Worm (Caenorhabditis elegans) whole organism, L4 larva: Measurements from ENCODE around the gene B0250.7.
"Not testable (repeated sequence)": the region's sequence is repeated elsewhere in the genome, so short reads cannot be mapped to it uniquely, and the experiment has no call there.

Experiments used
- F10B5.3 ChIP-seq: sonication (generic microtip); optimal IDR thresholded peaks from 2 replicates; lab custom pipeline; 2016; ENCODE audit warnings: mild to moderate bottlenecking, missing genetic modification characterization, missing compliant biosample characterization
- R02D3.7 ChIP-seq: fragments of 150-350 bp; sonication (generic microtip); optimal IDR thresholded peaks from 3 replicates; lab custom pipeline; 2014; ENCODE audit warnings: missing biosample characterization, missing genetic modification characterization
- T26A8.4 ChIP-seq: fragments of 200-800 bp; sonication (Bioruptor generic); IDR thresholded peaks from 2 replicates; pipeline ENCODE4 v1.3.6; 2022; ENCODE audit warnings: missing genetic modification characterization, missing compliant biosample characterization
- Y105C5A.15 ChIP-seq: fragments of 200-800 bp; sonication (Bioruptor generic); IDR thresholded peaks from 2 replicates; pipeline ENCODE4 v1.3.6; 2022; ENCODE audit warnings: missing genetic modification characterization, missing compliant biosample characterization
- aly-2 ChIP-seq: sonication (generic microtip); optimal IDR thresholded peaks from 2 replicates; lab custom pipeline; 2018; ENCODE audit warnings: missing biosample characterization, missing genetic modification characterization
- arid-1 ChIP-seq: fragments of 200-800 bp; sonication (Bioruptor generic); conservative IDR thresholded peaks from 2 replicates; pipeline ENCODE4 v1.3.6; 2022; ENCODE audit warnings: missing genetic modification reagents, missing genetic modification characterization, missing compliant biosample characterization
- attf-4 ChIP-seq: sonication (generic microtip); optimal IDR thresholded peaks from 3 replicates; lab custom pipeline; 2017; ENCODE audit warnings: missing biosample characterization, missing genetic modification characterization
- ceh-20 ChIP-seq: fragments of 200-800 bp; sonication (Bioruptor generic); IDR thresholded peaks from 2 replicates; pipeline ENCODE4 v1.3.6; 2022; ENCODE audit warnings: missing genetic modification reagents, missing genetic modification characterization, missing compliant biosample characterization
- daf-12 ChIP-seq: fragments of 150-350 bp; optimal IDR thresholded peaks from 2 replicates; lab custom pipeline; 2014; ENCODE audit warnings: missing biosample characterization, missing genetic modification reagents, missing genetic modification characterization
- daf-16 ChIP-seq, 3 experiments: sonication (generic microtip); optimal IDR thresholded peaks; 2 replicates each; lab custom pipeline; 2016 to 2017; ENCODE audit warnings: missing genetic modification characterization in 3 of 3, missing genetic modification reagents in 3 of 3, mild to moderate bottlenecking in 2 of 3, missing compliant biosample characterization in 2 of 3, missing biosample characterization in 1 of 3, moderate library complexity in 1 of 3
- daf-19 ChIP-seq: fragments of 200-800 bp; sonication (Bioruptor generic); conservative IDR thresholded peaks from 2 replicates; pipeline ENCODE4 v1.3.6; 2022; ENCODE audit warnings: missing genetic modification characterization, missing compliant biosample characterization
- daf-8 ChIP-seq: fragments of 200-800 bp; sonication (Bioruptor generic); IDR thresholded peaks from 2 replicates; pipeline ENCODE4 v1.3.6; 2022; ENCODE audit warnings: missing genetic modification characterization, missing compliant biosample characterization
- dmd-6 ChIP-seq: fragments of 200-800 bp; sonication (Bioruptor generic); IDR thresholded peaks from 2 replicates; pipeline ENCODE4 v1.3.6; 2022; ENCODE audit warnings: missing genetic modification reagents, missing genetic modification characterization, missing compliant biosample characterization
- dmd-9 ChIP-seq: fragments of 200-800 bp; sonication (Bioruptor generic); IDR thresholded peaks from 2 replicates; pipeline ENCODE4 v1.3.6; 2022; ENCODE audit warnings: missing genetic modification reagents, missing genetic modification characterization, missing compliant biosample characterization
- dpl-1 ChIP-seq: fragments of 150-350 bp; optimal IDR thresholded peaks from 2 replicates; lab custom pipeline; 2014; ENCODE audit warnings: missing biosample characterization, missing genetic modification reagents, missing genetic modification characterization
- duxl-1 ChIP-seq: sonication (generic microtip); optimal IDR thresholded peaks from 2 replicates; lab custom pipeline; 2016; ENCODE audit warnings: mild to moderate bottlenecking, missing genetic modification characterization, moderate library complexity, missing compliant biosample characterization; ENCODE audit not compliant: poor library complexity
- fkh-10 ChIP-seq: fragments of 150-350 bp; optimal IDR thresholded peaks from 2 replicates; lab custom pipeline; 2014; ENCODE audit warnings: missing biosample characterization, missing genetic modification reagents, missing genetic modification characterization
- hif-1 ChIP-seq, 2 experiments: sonication (generic microtip); optimal IDR thresholded peaks; 2 replicates each; lab custom pipeline; 2016 to 2017; ENCODE audit warnings: missing compliant biosample characterization in 2 of 2, missing genetic modification characterization in 2 of 2, missing genetic modification reagents in 2 of 2, missing genotype in 2 of 2, mild to moderate bottlenecking in 1 of 2
- hlh-11 ChIP-seq: fragments of 200-800 bp; sonication (Bioruptor generic); optimal IDR thresholded peaks from 2 replicates; lab custom pipeline; 2018; ENCODE audit warnings: mild to moderate bottlenecking, missing genetic modification characterization, missing compliant biosample characterization
- hlh-30 ChIP-seq: sonication (generic microtip); optimal IDR thresholded peaks from 2 replicates; lab custom pipeline; 2017; ENCODE audit warnings: antibody characterized with exemption, mild to moderate bottlenecking, missing genetic modification characterization, missing compliant biosample characterization; ENCODE audit not compliant: insufficient read depth
- lin-1 ChIP-seq: fragments of 200-800 bp; sonication (Bioruptor generic); IDR thresholded peaks from 2 replicates; pipeline ENCODE4 v1.3.6; 2022; ENCODE audit warnings: missing genetic modification reagents, missing genetic modification characterization, missing compliant biosample characterization
- lin-13 ChIP-seq: fragments of 150-350 bp; optimal IDR thresholded peaks from 2 replicates; lab custom pipeline; 2014; ENCODE audit warnings: missing biosample characterization, missing genetic modification reagents, missing genetic modification characterization
- lin-38 ChIP-seq: fragments of 200-800 bp; sonication (Bioruptor generic); IDR thresholded peaks from 2 replicates; pipeline ENCODE4 v1.3.6; 2022; ENCODE audit warnings: missing genetic modification reagents, missing genetic modification characterization, missing compliant biosample characterization
- lin-39 ChIP-seq: fragments of 150-350 bp; optimal IDR thresholded peaks from 2 replicates; lab custom pipeline; 2014; ENCODE audit warnings: missing biosample characterization, missing genetic modification reagents, missing genetic modification characterization
- lir-3 ChIP-seq: sonication (generic microtip); optimal IDR thresholded peaks from 2 replicates; lab custom pipeline; 2016; ENCODE audit warnings: mild to moderate bottlenecking, missing genetic modification characterization, missing compliant biosample characterization
- nhr-25 ChIP-seq: sonication (generic microtip); optimal IDR thresholded peaks from 2 replicates; lab custom pipeline; 2017; ENCODE audit warnings: missing genetic modification characterization, mild to moderate bottlenecking, missing compliant biosample characterization, antibody characterized with exemption, moderate library complexity, borderline replicate concordance; ENCODE audit not compliant: insufficient read depth
- nhr-41 ChIP-seq: fragments of 200-800 bp; sonication (Bioruptor generic); IDR thresholded peaks from 2 replicates; pipeline ENCODE4 v1.3.6; 2022; ENCODE audit warnings: missing genetic modification reagents, missing genetic modification characterization, missing compliant biosample characterization
- nhr-48 ChIP-seq: sonication (generic microtip); optimal IDR thresholded peaks from 2 replicates; lab custom pipeline; 2016; ENCODE audit warnings: mild to moderate bottlenecking, missing genetic modification characterization, missing compliant biosample characterization
- nhr-6 ChIP-seq: fragments of 150-350 bp; optimal IDR thresholded peaks from 2 replicates; lab custom pipeline; 2014; ENCODE audit warnings: missing biosample characterization, missing genetic modification characterization
- nhr-77 ChIP-seq: fragments of 150-350 bp; optimal IDR thresholded peaks from 2 replicates; lab custom pipeline; 2014; ENCODE audit warnings: missing biosample characterization, missing genetic modification characterization
- php-3 ChIP-seq: fragments of 200-800 bp; sonication (Bioruptor generic); IDR thresholded peaks from 2 replicates; pipeline ENCODE4 v1.3.6; 2022; ENCODE audit warnings: missing genetic modification reagents, missing genetic modification characterization, missing compliant biosample characterization
- pqm-1 ChIP-seq: sonication (generic microtip); optimal IDR thresholded peaks from 2 replicates; lab custom pipeline; 2017; ENCODE audit warnings: missing biosample characterization, missing genetic modification characterization
- set-16 ChIP-seq: fragments of 200-800 bp; sonication (Bioruptor generic); IDR thresholded peaks from 2 replicates; pipeline ENCODE4 v1.3.6; 2022; ENCODE audit warnings: missing genetic modification reagents, missing genetic modification characterization, missing compliant biosample characterization
- spr-3 ChIP-seq: fragments of 200-800 bp; sonication (Bioruptor generic); optimal IDR thresholded peaks from 2 replicates; lab custom pipeline; 2018; ENCODE audit warnings: mild to moderate bottlenecking, missing genetic modification characterization, missing compliant biosample characterization
- tag-97 ChIP-seq: fragments of 200-800 bp; sonication (Bioruptor generic); IDR thresholded peaks from 2 replicates; pipeline ENCODE4 v1.3.6; 2022; ENCODE audit warnings: missing genetic modification characterization, missing compliant biosample characterization
- unc-39 ChIP-seq: sonication (generic microtip); optimal IDR thresholded peaks from 2 replicates; lab custom pipeline; 2017; ENCODE audit warnings: missing biosample characterization, missing genetic modification characterization
- zip-2 ChIP-seq: fragments of 150-350 bp; optimal IDR thresholded peaks from 2 replicates; lab custom pipeline; 2014; ENCODE audit warnings: missing biosample characterization, missing genetic modification characterization

The B0250.7 gene

ce11 chrV:20513661-20514060 is 37.8 kb upstream of the B0250.7 start, which contains the start of gene Y38H6C.8:
TSS of gene Y38H6C.8 (plus strand) at chrV:20513961.
- TF ChIP-seq set-16 (GFP tag; lab: Robert Waterston, UW); spr-3 (GFP tag; lab: Kevin White, UChicago); attf-4 (tag; lab: Kevin White, UChicago): not testable (repeated sequence)

ce11 chrV:20509427-20509826 is 33.6 kb upstream of the B0250.7 start:
- TF ChIP-seq R02D3.7 (no peak), set-16 (GFP tag; lab: Robert Waterston, UW) (peak; percentile 49; the same call in 1 of the 2 replicates), hlh-30 (tag; lab: Kevin White, UChicago) (no peak), fkh-10 (GFP tag; lab: Kevin White, UChicago) (no peak), ceh-20 (GFP tag; lab: Robert Waterston, UW) (no peak), lin-38 (no peak), php-3 (GFP tag; lab: Robert Waterston, UW) (no peak), T26A8.4 (GFP tag; lab: Robert Waterston, UW) (no peak)

ce11 chrV:20506542-20506941 is 30.7 kb upstream of the B0250.7 start:
- no peak for TF ChIP-seq nhr-41 (GFP tag; lab: Robert Waterston, UW)
- peak; percentile 81 for TF ChIP-seq set-16 (GFP tag; lab: Robert Waterston, UW)

- no peak for TF ChIP-seq lin-1 (GFP tag; lab: Robert Waterston, UW)
- TF ChIP-seq nhr-41 (GFP tag; lab: Robert Waterston, UW), result no peak
- TF ChIP-seq aly-2, result no peak
- TF ChIP-seq daf-19 (GFP tag; lab: Robert Waterston, UW), result no peak
- no peak for TF ChIP-seq hlh-30 (tag; lab: Kevin White, UChicago)
- TF ChIP-seq Y105C5A.15 (GFP tag; lab: Robert Waterston, UW), result no peak
- no peak for TF ChIP-seq tag-97
- TF ChIP-seq, all 104 proteins: peak for 0
Observed at ce11 chrV:20504997-20505396, 29.1 kb upstream of the B0250.7 start, which contains the start of gene Y38H6C.4. TSS of gene Y38H6C.4 (minus strand) at chrV:20505097.

- TF ChIP-seq dpl-1 (no peak), lin-39 (tag; lab: Kevin White, UChicago) (no peak), lir-3 (no peak), nhr-25 (tag; lab: Kevin White, UChicago) (no peak), arid-1 (no peak), zip-2 (tag; lab: Kevin White, UChicago) (no peak), duxl-1 (no peak), unc-39 (tag; lab: Kevin White, UChicago) (no peak), hif-1 (tag; optimal IDR thresholded peaks at IDR 0.05; lab: Kevin White, UChicago) (no peak), hlh-11 (tag; lab: Kevin White, UChicago) (no peak), ceh-20 (GFP tag; lab: Robert Waterston, UW) (no peak), nhr-6 (tag; lab: Kevin White, UChicago) (no peak), nhr-77 (tag; lab: Kevin White, UChicago) (no peak), daf-12 (tag; lab: Kevin White, UChicago) (no peak), daf-8 (no peak), lin-13 (GFP tag; lab: Kevin White, UChicago) (no peak)
- TF ChIP-seq, all 104 proteins: peak for 0
Observed at ce11 chrV:20500405-20500804, 24.5 kb upstream of the B0250.7 start, which contains the start of gene dct-14. TSS of gene dct-14 (minus strand) at chrV:20500505.

- peak; percentile 76 for TF ChIP-seq dmd-6
- TF ChIP-seq pqm-1, result peak; percentile 37
- no peak for TF ChIP-seq daf-16 (GFP tag; optimal IDR thresholded peaks at IDR 0.05; lab: Kevin White, UChicago)
- TF ChIP-seq daf-16 (tag; optimal IDR thresholded peaks at IDR 0.05; lab: Kevin White, UChicago), result peak; percentile 65
- peak; percentile 54 for TF ChIP-seq nhr-48 (tag; lab: Kevin White, UChicago)
- TF ChIP-seq hlh-11 (tag; lab: Kevin White, UChicago), result peak; percentile 7
- TF ChIP-seq dmd-9 (GFP tag; lab: Robert Waterston, UW), result no peak
- no peak for TF ChIP-seq F10B5.3 (tag; lab: Kevin White, UChicago)
Observed at ce11 chrV:20499642-20500041, 23.8 kb upstream of the B0250.7 start.
